Worm (Caenorhabditis elegans) whole organism, midembryonic: ENCODE results near the gene him-5.

Source experiments
- T22C8.4 ChIP-seq: fragments of 200-800 bp; sonication (Bioruptor generic); IDR thresholded peaks from 2 replicates; pipeline ENCODE4 v1.3.6; 2022; ENCODE audit warnings: missing genetic modification characterization, missing compliant biosample characterization
- cog-1 ChIP-seq: sonication (generic microtip); optimal IDR thresholded peaks from 2 replicates; lab custom pipeline; 2016; ENCODE audit warnings: missing genetic modification characterization, missing compliant biosample characterization
- flt-1 ChIP-seq: fragments of 200-800 bp; sonication (Bioruptor generic); IDR thresholded peaks from 2 replicates; pipeline ENCODE4 v1.3.6; 2022; ENCODE audit warnings: missing genetic modification characterization, missing compliant biosample characterization
- klf-2 ChIP-seq: fragments of 200-800 bp; sonication (Bioruptor generic); conservative IDR thresholded peaks from 2 replicates; pipeline ENCODE4 v1.3.6; 2022; ENCODE audit warnings: missing genetic modification reagents, missing genetic modification characterization, missing compliant biosample characterization
- med-1 ChIP-seq: sonication (generic microtip); optimal IDR thresholded peaks from 2 replicates; lab custom pipeline; 2017; ENCODE audit warnings: missing genetic modification characterization, mild to moderate bottlenecking, missing compliant biosample characterization, antibody characterized with exemption, missing genetic modification reagents; ENCODE audit not compliant: insufficient read depth
- ref-1 ChIP-seq: fragments of 200-800 bp; sonication (Bioruptor generic); conservative IDR thresholded peaks from 2 replicates; pipeline ENCODE4 v1.3.6; 2022; ENCODE audit warnings: missing genetic modification reagents, missing genetic modification characterization, missing compliant biosample characterization
- tab-1 ChIP-seq: fragments of 200-800 bp; sonication (Bioruptor generic); IDR thresholded peaks from 2 replicates; pipeline ENCODE4 v1.3.6; 2022; ENCODE audit warnings: missing genetic modification characterization, missing compliant biosample characterization
- ztf-23 ChIP-seq: fragments of 200-800 bp; sonication (Bioruptor generic); IDR thresholded peaks from 2 replicates; pipeline ENCODE4 v1.3.6; 2022; ENCODE audit warnings: missing genetic modification reagents, missing genetic modification characterization, missing compliant biosample characterization
- ztf-29 ChIP-seq: fragments of 200-800 bp; sonication (Bioruptor generic); IDR thresholded peaks from 2 replicates; pipeline ENCODE4 v1.3.6; 2022; ENCODE audit warnings: missing genetic modification reagents, missing genetic modification characterization, missing compliant biosample characterization

Gene him-5

ce11 chrV:14082453-14082852 is 7.8 kb upstream of the him-5 start, which contains the start of gene D1086.10:
Gene D1086.10 (plus strand): TSS chrV:14082753.
- TF ChIP-seq ref-1 (GFP tag; lab: Robert Waterston, UW) = no peak
- TF ChIP-seq ztf-23 (GFP tag; lab: Robert Waterston, UW) = no peak
- TF ChIP-seq cog-1 (tag; lab: Kevin White, UChicago) = no peak
- TF ChIP-seq med-1 (GFP tag; lab: Kevin White, UChicago) = no peak
- TF ChIP-seq ztf-29 = no peak
- TF ChIP-seq T22C8.4 (GFP tag; lab: Robert Waterston, UW) = no peak
- TF ChIP-seq klf-2 (GFP tag; lab: Robert Waterston, UW) = no peak

- TF ChIP-seq klf-2 (GFP tag; lab: Robert Waterston, UW) (no peak), T22C8.4 (GFP tag; lab: Robert Waterston, UW) (no peak)
Measured at ce11 chrV:14083970-14084369, 6.3 kb upstream of the him-5 start, which contains the start of gene D1086.7. Gene D1086.7 (plus strand): TSS chrV:14084270.

- no peak for TF ChIP-seq cog-1 (tag; lab: Kevin White, UChicago)
- TF ChIP-seq med-1 (GFP tag; lab: Kevin White, UChicago) = no peak
- TF ChIP-seq T22C8.4 (GFP tag; lab: Robert Waterston, UW) = no peak
- no peak for TF ChIP-seq ref-1 (GFP tag; lab: Robert Waterston, UW)
- TF ChIP-seq tab-1 (GFP tag; lab: Robert Waterston, UW) = no peak
- no peak for TF ChIP-seq klf-2 (GFP tag; lab: Robert Waterston, UW)
- no peak for TF ChIP-seq flt-1 (GFP tag; lab: Robert Waterston, UW)
- no peak for TF ChIP-seq ztf-23 (GFP tag; lab: Robert Waterston, UW)
- TF ChIP-seq ztf-29 = no peak
Measured at ce11 chrV:14085589-14085988, 4.6 kb upstream of the him-5 start, which contains the start of gene D1086.18. Gene D1086.18 (plus strand): TSS chrV:14085889.

- no peak for TF ChIP-seq med-1 (GFP tag; lab: Kevin White, UChicago)
- TF ChIP-seq ztf-23 (GFP tag; lab: Robert Waterston, UW) = no peak
- no peak for TF ChIP-seq ztf-29
- no peak for TF ChIP-seq tab-1 (GFP tag; lab: Robert Waterston, UW)
- no peak for TF ChIP-seq cog-1 (tag; lab: Kevin White, UChicago)
- no peak for TF ChIP-seq ref-1 (GFP tag; lab: Robert Waterston, UW)
Measured at ce11 chrV:14088051-14088450, 2.2 kb upstream of the him-5 start, which contains the start of gene D1086.19. Gene D1086.19 (plus strand): TSS chrV:14088351.

ce11 chrV:14092403-14092802 is 2.2 kb downstream of the him-5 start, which contains the start of gene D1086.3:
Gene D1086.3 (plus strand): TSS chrV:14092792.
- no peak for TF ChIP-seq T22C8.4 (GFP tag; lab: Robert Waterston, UW)
- TF ChIP-seq ref-1 (GFP tag; lab: Robert Waterston, UW) = no peak
- TF ChIP-seq ztf-23 (GFP tag; lab: Robert Waterston, UW) = no peak
- no peak for TF ChIP-seq flt-1 (GFP tag; lab: Robert Waterston, UW)

- TF ChIP-seq klf-2 (GFP tag; lab: Robert Waterston, UW) (no peak), ztf-23 (GFP tag; lab: Robert Waterston, UW) (no peak), flt-1 (GFP tag; lab: Robert Waterston, UW) (no peak), ref-1 (GFP tag; lab: Robert Waterston, UW) (no peak), T22C8.4 (GFP tag; lab: Robert Waterston, UW) (no peak), tab-1 (GFP tag; lab: Robert Waterston, UW) (no peak)
Measured at ce11 chrV:14093805-14094204, 3.6 kb downstream of the him-5 start, which contains the start of gene D1086.8. Gene D1086.8 (plus strand): TSS chrV:14094105.

- no peak for TF ChIP-seq flt-1 (GFP tag; lab: Robert Waterston, UW)
- TF ChIP-seq med-1 (GFP tag; lab: Kevin White, UChicago) = no peak
- TF ChIP-seq ztf-29 = no peak
- no peak for TF ChIP-seq cog-1 (tag; lab: Kevin White, UChicago)
- TF ChIP-seq tab-1 (GFP tag; lab: Robert Waterston, UW) = no peak
- TF ChIP-seq klf-2 (GFP tag; lab: Robert Waterston, UW) = no peak
- TF ChIP-seq T22C8.4 (GFP tag; lab: Robert Waterston, UW) = no peak
- TF ChIP-seq ztf-23 (GFP tag; lab: Robert Waterston, UW) = no peak
Measured at ce11 chrV:14094546-14094945, 4.3 kb downstream of the him-5 start.

ce11 chrV:14094953-14095352 is 4.7 kb downstream of the him-5 start:
- TF ChIP-seq tab-1 (GFP tag; lab: Robert Waterston, UW) = no peak
- no peak for TF ChIP-seq ztf-23 (GFP tag; lab: Robert Waterston, UW)
- TF ChIP-seq flt-1 (GFP tag; lab: Robert Waterston, UW) = no peak

ce11 chrV:14097358-14097757 is 7.1 kb downstream of the him-5 start:
- no peak for TF ChIP-seq cog-1 (tag; lab: Kevin White, UChicago)
- no peak for TF ChIP-seq flt-1 (GFP tag; lab: Robert Waterston, UW)
- TF ChIP-seq T22C8.4 (GFP tag; lab: Robert Waterston, UW) = no peak
- no peak for TF ChIP-seq ref-1 (GFP tag; lab: Robert Waterston, UW)
- TF ChIP-seq ztf-29 = no peak
- no peak for TF ChIP-seq klf-2 (GFP tag; lab: Robert Waterston, UW)
- TF ChIP-seq ztf-23 (GFP tag; lab: Robert Waterston, UW) = no peak
- no peak for TF ChIP-seq tab-1 (GFP tag; lab: Robert Waterston, UW)
- TF ChIP-seq med-1 (GFP tag; lab: Kevin White, UChicago) = no peak

ce11 chrV:14098519-14098918 is 8.3 kb downstream of the him-5 start, which contains the start of the genes D1086.2 and D1086.1:
Gene D1086.2 (minus strand): TSS chrV:14098668.
Gene D1086.1 (plus strand): TSS chrV:14098858.
- no peak for TF ChIP-seq ztf-29
- no peak for TF ChIP-seq tab-1 (GFP tag; lab: Robert Waterston, UW)
- TF ChIP-seq klf-2 (GFP tag; lab: Robert Waterston, UW) = no peak
- no peak for TF ChIP-seq T22C8.4 (GFP tag; lab: Robert Waterston, UW)
- no peak for TF ChIP-seq ztf-23 (GFP tag; lab: Robert Waterston, UW)
- no peak for TF ChIP-seq med-1 (GFP tag; lab: Kevin White, UChicago)
- no peak for TF ChIP-seq cog-1 (tag; lab: Kevin White, UChicago)
- no peak for TF ChIP-seq ref-1 (GFP tag; lab: Robert Waterston, UW)
- TF ChIP-seq flt-1 (GFP tag; lab: Robert Waterston, UW) = no peak
